Worm (Caenorhabditis elegans): ENCODE data around the gene ant-1.1.
A peak's percentile ranks its signal among the peaks of the same experiment; 100 is the strongest.

ant-1.1 gene

DNA sequence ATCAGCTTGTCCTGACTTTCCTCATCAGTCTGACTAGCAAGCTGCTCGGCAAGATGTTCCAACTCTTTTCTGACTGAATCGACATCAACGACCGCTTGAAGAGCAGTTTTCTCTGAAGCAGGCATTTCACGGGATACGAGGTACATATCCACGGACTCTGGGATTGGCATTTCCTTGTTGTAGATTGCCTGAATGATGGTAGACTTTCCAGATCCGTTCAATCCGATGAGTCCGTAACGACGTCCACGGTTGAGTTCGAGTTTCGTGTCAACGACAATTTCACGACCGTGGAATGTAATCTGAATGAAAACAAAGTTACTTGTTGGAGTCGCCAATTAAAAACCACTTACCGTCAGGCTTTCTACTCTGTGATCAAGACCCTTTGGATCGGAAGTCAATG, 1.4 kb upstream of the ant-1.1 start:
- TF ChIP-seq ZK546.5 (tag; optimal IDR thresholded peaks at IDR 0.05): no peak
- no peak for TF ChIP-seq daf-12 (tag; optimal IDR thresholded peaks at IDR 0.05)
- TF ChIP-seq ceh-9 (tag; optimal IDR thresholded peaks at IDR 0.05): no peak
- no peak for TF ChIP-seq ceh-82 (tag; optimal IDR thresholded peaks at IDR 0.05)

DNA sequence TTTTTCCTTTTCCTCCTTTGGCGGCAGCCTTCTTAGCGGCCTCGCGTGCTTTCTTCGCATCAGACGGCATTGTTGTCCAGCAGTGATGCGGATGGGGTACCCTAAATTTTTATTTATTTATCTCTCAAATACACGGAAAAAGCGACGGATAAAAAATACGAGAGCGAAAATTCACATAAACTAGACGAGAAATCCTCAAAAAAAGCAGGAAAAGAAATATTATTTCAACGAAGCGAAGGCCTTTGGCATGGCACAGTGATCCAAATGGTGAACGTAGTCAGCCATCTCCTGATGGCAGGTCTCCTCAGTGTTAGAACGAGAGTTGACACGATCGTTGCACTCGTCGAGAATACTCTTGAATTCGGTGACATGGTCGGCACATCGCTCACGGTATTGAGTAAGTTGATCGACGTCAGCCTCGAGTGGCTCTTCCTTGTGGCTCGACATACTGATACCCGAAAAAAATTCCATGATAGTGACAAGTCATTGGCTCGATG, 777 bp upstream of the ant-1.1 start, which contains the start of the genes abcf-2 and T27E9.2:
Gene abcf-2 (minus strand): TSS at position 101 of the 497 bp plus-strand sequence.
Gene T27E9.2 (minus strand): TSS at position 447 of the 497 bp plus-strand sequence.
- TF ChIP-seq ztf-11 (tag; optimal IDR thresholded peaks at IDR 0.05) (no peak), nhr-23 (tag; optimal IDR thresholded peaks at IDR 0.05) (no peak), ama-1 (optimal IDR thresholded peaks at IDR 0.05) (no peak), lin-15B (tag; optimal IDR thresholded peaks at IDR 0.05) (no peak), ceh-16 (tag; optimal IDR thresholded peaks at IDR 0.05) (no peak), lin-39 (tag; optimal IDR thresholded peaks at IDR 0.05) (no peak), mdl-1 (tag; optimal IDR thresholded peaks at IDR 0.05) (no peak), fos-1 (tag; optimal IDR thresholded peaks at IDR 0.05) (no peak), ceh-28 (tag; optimal IDR thresholded peaks at IDR 0.05) (no peak), unc-39 (tag; optimal IDR thresholded peaks at IDR 0.05) (no peak), pha-4 (tag; optimal IDR thresholded peaks at IDR 0.05) (no peak), nhr-25 (tag; optimal IDR thresholded peaks at IDR 0.05) (no peak)

ce11 chrIII:13464493-13465362, 1.8 kb downstream of the ant-1.1 start, which contains the start of gene kel-3:
Gene kel-3, plus strand, starts transcription at chrIII:13464820.
- peak; percentile 7 for TF ChIP-seq snpc-4 (tag; optimal IDR thresholded peaks at IDR 0.05)
- peak; percentile 63 for TF ChIP-seq nhr-77 (tag; optimal IDR thresholded peaks at IDR 0.05)
- no peak for TF ChIP-seq ztf-11 (tag; optimal IDR thresholded peaks at IDR 0.05)
- TF ChIP-seq ceh-28 (tag; optimal IDR thresholded peaks at IDR 0.05): peak; percentile 89
- TF ChIP-seq eor-1 (tag; optimal IDR thresholded peaks at IDR 0.05): no peak
- TF ChIP-seq ceh-9 (tag; optimal IDR thresholded peaks at IDR 0.05): no peak
- no peak for TF ChIP-seq nhr-237 (tag; optimal IDR thresholded peaks at IDR 0.05)
- no peak for TF ChIP-seq ztf-4 (tag; optimal IDR thresholded peaks at IDR 0.05)
- TF ChIP-seq nhr-23 (tag; optimal IDR thresholded peaks at IDR 0.05): peak; percentile 77
- TF ChIP-seq ceh-16 (tag; optimal IDR thresholded peaks at IDR 0.05): no peak
- no peak for TF ChIP-seq daf-12 (tag; optimal IDR thresholded peaks at IDR 0.05)
- TF ChIP-seq nfya-1 (tag; optimal IDR thresholded peaks at IDR 0.05; ENCODE audit: insufficient read depth): peak; percentile 70
- TF ChIP-seq mml-1 (tag; optimal IDR thresholded peaks at IDR 0.05): no peak
- TF ChIP-seq pha-4 (tag; optimal IDR thresholded peaks at IDR 0.05): peak; percentile 85
- TF ChIP-seq lin-15B (tag; optimal IDR thresholded peaks at IDR 0.05): peak; percentile 34
- TF ChIP-seq ZK546.5 (tag; optimal IDR thresholded peaks at IDR 0.05): peak; percentile 50
- peak; percentile 99 for TF ChIP-seq ama-1 (optimal IDR thresholded peaks at IDR 0.05)
- no peak for TF ChIP-seq skn-1 (tag; optimal IDR thresholded peaks at IDR 0.05)
- no peak for TF ChIP-seq nhr-28 (tag; optimal IDR thresholded peaks at IDR 0.05)
- TF ChIP-seq unc-39 (tag; optimal IDR thresholded peaks at IDR 0.05): no peak
- peak; percentile 47 for TF ChIP-seq lin-39 (tag; optimal IDR thresholded peaks at IDR 0.05)
- peak; percentile 85 for TF ChIP-seq aly-2 (tag; optimal IDR thresholded peaks at IDR 0.05)
- TF ChIP-seq zag-1 (tag; optimal IDR thresholded peaks at IDR 0.05): no peak
- TF ChIP-seq sea-2 (GFP tag; optimal IDR thresholded peaks at IDR 0.05): no peak
- no peak for TF ChIP-seq mdl-1 (tag; optimal IDR thresholded peaks at IDR 0.05)
- TF ChIP-seq fkh-10 (GFP tag; optimal IDR thresholded peaks at IDR 0.05): no peak
- TF ChIP-seq nhr-43 (tag; optimal IDR thresholded peaks at IDR 0.05; ENCODE audit: poor library complexity, severe bottlenecking): peak; percentile 80
- no peak for TF ChIP-seq fkh-2 (tag; optimal IDR thresholded peaks at IDR 0.05)
- TF ChIP-seq tbx-2 (tag; optimal IDR thresholded peaks at IDR 0.05): peak; percentile 53
- TF ChIP-seq lsy-12 (tag; optimal IDR thresholded peaks at IDR 0.05): peak; percentile 75
- peak in 2 of 3 experiments; percentile 52 to 73 for TF ChIP-seq elt-3 (tag; optimal IDR thresholded peaks at IDR 0.05)
- TF ChIP-seq ceh-82 (tag; optimal IDR thresholded peaks at IDR 0.05): peak; percentile 33
- peak; percentile 37 for TF ChIP-seq nhr-25 (tag; optimal IDR thresholded peaks at IDR 0.05)
- TF ChIP-seq elt-2 (tag; optimal IDR thresholded peaks at IDR 0.05): peak; percentile 96
- TF ChIP-seq fos-1 (tag; optimal IDR thresholded peaks at IDR 0.05): peak; percentile 37
- no peak for TF ChIP-seq nhr-67 (tag; optimal IDR thresholded peaks at IDR 0.05)
- TF ChIP-seq egl-27 (tag; optimal IDR thresholded peaks at IDR 0.05): no peak
- peak; percentile 26 for TF ChIP-seq R02D3.7 (tag; optimal IDR thresholded peaks at IDR 0.05)
- TF ChIP-seq jun-1 (tag; optimal IDR thresholded peaks at IDR 0.05): peak; percentile 85
- peak; percentile 55 for TF ChIP-seq nhr-76 (tag; optimal IDR thresholded peaks at IDR 0.05)
- TF ChIP-seq nhr-12 (tag; optimal IDR thresholded peaks at IDR 0.05): no peak
- TF ChIP-seq unc-62 (GFP tag; optimal IDR thresholded peaks at IDR 0.05): peak; percentile 61
- TF ChIP-seq egl-5 (tag; optimal IDR thresholded peaks at IDR 0.05): no peak
- TF ChIP-seq elt-1 (tag; optimal IDR thresholded peaks at IDR 0.05): no peak
- TF ChIP-seq hmg-11 (tag; optimal IDR thresholded peaks at IDR 0.05): peak; percentile 32
